Worm (Caenorhabditis elegans) whole organism, late embryonic: ENCODE measurements around the gene F42A6.1.

Experiments used
- T23F11.4 ChIP-seq: fragments of 200-800 bp; sonication (Bioruptor generic); optimal IDR thresholded peaks from 2 replicates; lab custom pipeline; 2018; ENCODE audit warnings: mild to moderate bottlenecking, missing genetic modification characterization, missing compliant biosample characterization
- Y22D7AL.16 ChIP-seq: sonication (generic microtip); optimal IDR thresholded peaks from 2 replicates; lab custom pipeline; 2016; ENCODE audit warnings: missing genetic modification characterization, missing compliant biosample characterization
- ahr-1 ChIP-seq: sonication (generic microtip); optimal IDR thresholded peaks from 2 replicates; lab custom pipeline; 2016; ENCODE audit warnings: missing genetic modification characterization, missing compliant biosample characterization
- ama-1 ChIP-seq: fragments of 150-350 bp; optimal IDR thresholded peaks from 2 replicates; lab custom pipeline; 2014
- ceh-14 ChIP-seq: sonication (generic microtip); optimal IDR thresholded peaks from 2 replicates; lab custom pipeline; 2016; ENCODE audit warnings: missing genotype, missing genetic modification characterization, missing compliant biosample characterization
- ceh-18 ChIP-seq: sonication (generic microtip); optimal IDR thresholded peaks from 2 replicates; lab custom pipeline; 2016; ENCODE audit warnings: missing genetic modification characterization, missing compliant biosample characterization
- ceh-2 ChIP-seq: sonication (generic microtip); optimal IDR thresholded peaks from 2 replicates; lab custom pipeline; 2016; ENCODE audit warnings: missing genotype, missing genetic modification characterization, missing compliant biosample characterization
- ceh-22 ChIP-seq: sonication (generic microtip); optimal IDR thresholded peaks from 2 replicates; lab custom pipeline; 2017; ENCODE audit warnings: missing biosample characterization, missing genetic modification characterization
- ceh-24 ChIP-seq: sonication (generic microtip); optimal IDR thresholded peaks from 2 replicates; lab custom pipeline; 2016; ENCODE audit warnings: mild to moderate bottlenecking, missing genetic modification characterization, missing compliant biosample characterization
- ceh-45 ChIP-seq: fragments of 200-800 bp; sonication (Bioruptor generic); IDR thresholded peaks from 2 replicates; pipeline ENCODE4 v1.3.6; 2022; ENCODE audit warnings: missing genetic modification reagents, missing genetic modification characterization, missing compliant biosample characterization
- ceh-48 ChIP-seq: sonication (generic microtip); optimal IDR thresholded peaks from 2 replicates; lab custom pipeline; 2016; ENCODE audit warnings: missing genetic modification characterization, inconsistent platforms, missing compliant biosample characterization
- che-1 ChIP-seq: sonication (generic microtip); optimal IDR thresholded peaks from 2 replicates; lab custom pipeline; 2016; ENCODE audit warnings: mild to moderate bottlenecking, missing genetic modification characterization, missing compliant biosample characterization
- dmd-4 ChIP-seq: sonication (generic microtip); optimal IDR thresholded peaks from 2 replicates; lab custom pipeline; 2016; ENCODE audit warnings: borderline replicate concordance, missing genetic modification characterization, missing compliant biosample characterization
- elt-2 ChIP-seq: sonication (generic microtip); optimal IDR thresholded peaks from 2 replicates; lab custom pipeline; 2016; ENCODE audit warnings: missing genetic modification reagents, missing genetic modification characterization, missing compliant biosample characterization
- elt-4 ChIP-seq: sonication (generic microtip); optimal IDR thresholded peaks from 2 replicates; lab custom pipeline; 2016; ENCODE audit warnings: missing genetic modification characterization, missing compliant biosample characterization
- ets-4 ChIP-seq: sonication (generic microtip); optimal IDR thresholded peaks from 2 replicates; lab custom pipeline; 2016; ENCODE audit warnings: missing genetic modification characterization, missing compliant biosample characterization
- eyg-1 ChIP-seq: sonication (generic microtip); optimal IDR thresholded peaks from 2 replicates; lab custom pipeline; 2016; ENCODE audit warnings: missing genotype, missing genetic modification characterization, missing compliant biosample characterization
- fax-1 ChIP-seq: sonication (generic microtip); optimal IDR thresholded peaks from 2 replicates; lab custom pipeline; 2016; ENCODE audit warnings: missing genotype, missing genetic modification characterization, missing compliant biosample characterization
- fkh-6 ChIP-seq: sonication (generic microtip); optimal IDR thresholded peaks from 2 replicates; lab custom pipeline; 2016; ENCODE audit warnings: missing genetic modification characterization, missing compliant biosample characterization
- gmeb-2 ChIP-seq: sonication (generic microtip); optimal IDR thresholded peaks from 2 replicates; lab custom pipeline; 2016; ENCODE audit warnings: missing genetic modification characterization, inconsistent platforms, missing compliant biosample characterization
- hlh-13 ChIP-seq: fragments of 200-800 bp; sonication (Bioruptor generic); optimal IDR thresholded peaks from 2 replicates; lab custom pipeline; 2018; ENCODE audit warnings: mild to moderate bottlenecking, missing genetic modification characterization, missing compliant biosample characterization
- hlh-15 ChIP-seq: sonication (generic microtip); optimal IDR thresholded peaks from 2 replicates; lab custom pipeline; 2016; ENCODE audit warnings: missing genetic modification characterization, missing compliant biosample characterization
- hlh-30 ChIP-seq: sonication (generic microtip); optimal IDR thresholded peaks from 2 replicates; lab custom pipeline; 2017; ENCODE audit warnings: antibody characterized with exemption, missing genetic modification characterization, missing compliant biosample characterization; ENCODE audit not compliant: insufficient read depth
- hlh-6 ChIP-seq: sonication (generic microtip); optimal IDR thresholded peaks from 2 replicates; lab custom pipeline; 2016; ENCODE audit warnings: missing genotype, missing genetic modification characterization, missing compliant biosample characterization
- hlh-8 ChIP-seq: sonication (generic microtip); optimal IDR thresholded peaks from 2 replicates; lab custom pipeline; 2016; ENCODE audit warnings: missing genotype, missing genetic modification characterization, missing compliant biosample characterization
- lim-6 ChIP-seq: sonication (generic microtip); optimal IDR thresholded peaks from 2 replicates; lab custom pipeline; 2016; ENCODE audit warnings: missing genetic modification characterization, missing compliant biosample characterization
- lin-11 ChIP-seq: fragments of 200-800 bp; sonication (Bioruptor generic); optimal IDR thresholded peaks from 2 replicates; lab custom pipeline; 2018; ENCODE audit warnings: mild to moderate bottlenecking, missing genetic modification characterization, missing compliant biosample characterization
- madf-2 ChIP-seq: sonication (generic microtip); optimal IDR thresholded peaks from 2 replicates; lab custom pipeline; 2017; ENCODE audit warnings: missing genetic modification characterization, missing compliant biosample characterization
- nfya-1 ChIP-seq: sonication (generic microtip); optimal IDR thresholded peaks from 2 replicates; lab custom pipeline; 2017; ENCODE audit warnings: missing genetic modification characterization, mild to moderate bottlenecking, missing compliant biosample characterization, antibody characterized with exemption, moderate library complexity
- nhr-232 ChIP-seq: sonication (generic microtip); optimal IDR thresholded peaks from 2 replicates; lab custom pipeline; 2016; ENCODE audit warnings: missing genetic modification characterization, missing compliant biosample characterization
- npax-4 ChIP-seq: sonication (generic microtip); optimal IDR thresholded peaks from 2 replicates; lab custom pipeline; 2016; ENCODE audit warnings: missing genetic modification characterization, missing compliant biosample characterization
- odd-2 ChIP-seq: sonication (generic microtip); optimal IDR thresholded peaks from 2 replicates; lab custom pipeline; 2017; ENCODE audit warnings: antibody characterized with exemption, mild to moderate bottlenecking, missing genetic modification characterization, missing compliant biosample characterization
- pax-1 ChIP-seq: fragments of 150-350 bp; optimal IDR thresholded peaks from 2 replicates; lab custom pipeline; 2014; ENCODE audit warnings: missing biosample characterization, missing genetic modification characterization
- pha-4 ChIP-seq: fragments of 150-350 bp; optimal IDR thresholded peaks from 2 replicates; lab custom pipeline; 2018; ENCODE audit warnings: missing biosample characterization, missing genetic modification reagents, missing genetic modification characterization
- pqm-1 ChIP-seq: sonication (generic microtip); optimal IDR thresholded peaks from 2 replicates; lab custom pipeline; 2016; ENCODE audit warnings: missing genetic modification characterization, missing compliant biosample characterization
- rnt-1 ChIP-seq: sonication (generic microtip); optimal IDR thresholded peaks from 2 replicates; lab custom pipeline; 2016; ENCODE audit warnings: missing genetic modification characterization, missing compliant biosample characterization
- sdc-2 ChIP-seq: sonication (generic microtip); optimal IDR thresholded peaks from 2 replicates; lab custom pipeline; 2016; ENCODE audit warnings: missing genotype, missing genetic modification characterization, missing compliant biosample characterization
- sox-2 ChIP-seq: fragments of 200-800 bp; sonication (Bioruptor generic); IDR thresholded peaks from 2 replicates; pipeline ENCODE4 v1.3.6; 2022; ENCODE audit warnings: missing genetic modification reagents, missing genetic modification characterization, missing compliant biosample characterization
- zip-5 ChIP-seq: sonication (generic microtip); optimal IDR thresholded peaks from 2 replicates; lab custom pipeline; 2016; ENCODE audit warnings: missing genetic modification characterization, missing compliant biosample characterization
- ztf-16 ChIP-seq: sonication (generic microtip); optimal IDR thresholded peaks from 2 replicates; lab custom pipeline; 2017; ENCODE audit warnings: missing genetic modification characterization, missing compliant biosample characterization

F42A6.1 gene

DNA sequence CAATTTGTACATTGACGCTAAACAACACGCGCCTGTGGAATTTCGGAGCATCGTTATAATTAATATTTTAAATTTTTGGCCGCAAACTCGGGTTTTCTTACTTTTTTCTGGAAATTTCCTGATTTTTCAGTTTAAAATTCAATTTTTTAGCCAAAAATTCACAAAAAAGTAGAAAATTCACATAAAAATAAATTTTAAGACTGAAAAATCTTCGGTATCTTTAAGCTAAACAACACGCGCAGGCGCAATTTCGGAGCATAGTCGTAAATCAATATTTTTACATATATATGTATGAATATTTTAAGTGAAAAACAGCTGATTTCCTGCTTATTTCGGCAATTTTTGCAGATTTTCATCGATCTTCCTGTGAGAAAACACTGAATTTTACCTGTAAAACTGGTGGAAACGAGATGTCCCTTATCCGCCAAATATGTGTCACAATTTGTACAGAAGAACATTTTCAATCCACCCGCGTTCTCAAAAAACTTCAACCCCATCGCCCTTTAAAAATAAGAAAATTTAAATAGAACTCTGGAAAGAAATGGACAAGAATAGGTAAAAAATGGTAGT is 27.6 kb downstream of the F42A6.1 start, which contains the start of gene B0546.3:
Gene B0546.3, minus strand, starts transcription at position 504 of the 570 bp plus-strand sequence.
- TF ChIP-seq ama-1 (lab: Kevin White, UChicago), result no peak
- TF ChIP-seq pha-4 (tag; lab: Kevin White, UChicago), result no peak
- no peak for TF ChIP-seq pqm-1 (tag; lab: Kevin White, UChicago)
- no peak for TF ChIP-seq lim-6 (tag; lab: Kevin White, UChicago)
- TF ChIP-seq ets-4 (tag; lab: Kevin White, UChicago), result no peak
- TF ChIP-seq sox-2, result no peak
- TF ChIP-seq zip-5, result no peak
- no peak for TF ChIP-seq ztf-16 (tag; lab: Kevin White, UChicago)
- TF ChIP-seq ceh-48, result no peak
- TF ChIP-seq hlh-30 (tag; lab: Kevin White, UChicago), result no peak
- TF ChIP-seq nfya-1 (tag; lab: Kevin White, UChicago), result no peak
- no peak for TF ChIP-seq ceh-18 (tag; lab: Kevin White, UChicago)
- TF ChIP-seq lin-11 (tag; lab: Kevin White, UChicago), result no peak
- TF ChIP-seq che-1, result no peak
- TF ChIP-seq ceh-14, result no peak
- TF ChIP-seq fax-1 (tag; lab: Kevin White, UChicago), result no peak
- TF ChIP-seq ceh-22 (tag; lab: Kevin White, UChicago), result no peak

DNA sequence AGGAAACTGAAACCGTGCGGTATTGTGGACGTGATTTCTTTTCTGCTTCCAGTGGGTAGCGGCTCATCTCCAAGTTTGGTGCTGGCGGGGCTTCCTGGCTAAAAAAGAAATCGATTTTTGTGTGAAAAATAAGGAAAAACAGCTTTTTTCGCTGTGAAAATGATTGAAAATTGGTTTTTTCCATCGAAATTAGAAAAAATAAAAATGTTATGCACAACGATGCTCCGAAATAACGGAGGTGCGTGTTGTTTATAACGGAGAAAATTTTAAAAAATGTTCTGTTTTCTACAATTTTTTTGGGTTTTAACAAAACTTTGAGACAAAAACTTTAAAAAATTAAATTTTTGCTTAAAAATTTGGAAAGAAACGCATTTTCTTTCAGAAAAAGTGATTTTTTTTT is 28.3 kb downstream of the F42A6.1 start:
- TF ChIP-seq madf-2 (tag; lab: Kevin White, UChicago), result no peak
- TF ChIP-seq hlh-30 (tag; lab: Kevin White, UChicago), result no peak
- TF ChIP-seq hlh-8 (tag; lab: Kevin White, UChicago), result no peak
- no peak for TF ChIP-seq ceh-22 (tag; lab: Kevin White, UChicago)
- TF ChIP-seq ceh-18 (tag; lab: Kevin White, UChicago), result no peak
- TF ChIP-seq Y22D7AL.16 (tag; lab: Kevin White, UChicago), result no peak
- TF ChIP-seq sdc-2, result no peak
- TF ChIP-seq hlh-6, result no peak
- TF ChIP-seq ceh-45 (GFP tag; lab: Robert Waterston, UW), result no peak
- no peak for TF ChIP-seq zip-5
- TF ChIP-seq rnt-1 (tag; lab: Kevin White, UChicago), result no peak
- no peak for TF ChIP-seq elt-4 (tag; lab: Kevin White, UChicago)
- TF ChIP-seq hlh-15 (tag; lab: Kevin White, UChicago), result no peak
- no peak for TF ChIP-seq elt-2 (tag; lab: Kevin White, UChicago)
- TF ChIP-seq che-1, result no peak
- TF ChIP-seq eyg-1 (tag; lab: Kevin White, UChicago), result no peak
- TF ChIP-seq ceh-48, result no peak
- TF ChIP-seq fkh-6, result no peak
- no peak for TF ChIP-seq lim-6 (tag; lab: Kevin White, UChicago)

ce11 chrIV:3384047-3384446 is 29.2 kb downstream of the F42A6.1 start, which contains the start of gene B0546.4:
B0546.4 (minus strand) TSS chrIV:3384147.
- TF ChIP-seq hlh-13 (GFP tag; lab: Kevin White, UChicago) (no peak), nhr-232 (no peak), npax-4 (tag; lab: Kevin White, UChicago) (no peak), gmeb-2 (tag; lab: Kevin White, UChicago) (no peak), T23F11.4 (GFP tag; lab: Kevin White, UChicago) (no peak), ceh-2 (tag; lab: Kevin White, UChicago) (no peak), hlh-30 (tag; lab: Kevin White, UChicago) (no peak), dmd-4 (tag; lab: Kevin White, UChicago) (no peak), pax-1 (tag; lab: Kevin White, UChicago) (no peak), fax-1 (tag; lab: Kevin White, UChicago) (no peak), ahr-1 (tag; lab: Kevin White, UChicago) (no peak), odd-2 (tag; lab: Kevin White, UChicago) (no peak), Y22D7AL.16 (tag; lab: Kevin White, UChicago) (no peak), pqm-1 (tag; lab: Kevin White, UChicago) (no peak), elt-2 (tag; lab: Kevin White, UChicago) (no peak), ceh-24 (tag; lab: Kevin White, UChicago) (no peak)
- TF ChIP-seq, all 69 proteins: peak for 0
